Worm (Caenorhabditis elegans) whole organism, L2 larva: ENCODE results near the gene ZK662.2.

Experiments
- C34F6.9 ChIP-seq: fragments of 150-350 bp; optimal IDR thresholded peaks from 2 replicates; lab custom pipeline; 2014; ENCODE audit warnings: missing biosample characterization, missing genetic modification characterization
- F13H6.1 ChIP-seq: sonication (generic microtip); optimal IDR thresholded peaks from 2 replicates; lab custom pipeline; 2016; ENCODE audit warnings: missing genetic modification characterization, missing compliant biosample characterization
- R02D3.7 ChIP-seq: fragments of 150-350 bp; optimal IDR thresholded peaks from 2 replicates; lab custom pipeline; 2014; ENCODE audit warnings: missing biosample characterization, missing genetic modification characterization
- Y55F3AM.14 ChIP-seq: fragments of 200-800 bp; sonication (Bioruptor generic); optimal IDR thresholded peaks from 2 replicates; lab custom pipeline; 2018; ENCODE audit warnings: mild to moderate bottlenecking, missing genetic modification characterization, missing compliant biosample characterization
- ZK546.5 ChIP-seq: sonication (generic microtip); optimal IDR thresholded peaks from 2 replicates; lab custom pipeline; 2017; ENCODE audit warnings: missing biosample characterization, missing genetic modification characterization
- alr-1 ChIP-seq: fragments of 150-350 bp; optimal IDR thresholded peaks from 2 replicates; lab custom pipeline; 2014; ENCODE audit warnings: missing biosample characterization, missing genetic modification characterization
- aly-2 ChIP-seq: fragments of 150-350 bp; optimal IDR thresholded peaks from 2 replicates; lab custom pipeline; 2014; ENCODE audit warnings: missing biosample characterization, missing genetic modification characterization
- ama-1 ChIP-seq: fragments of 150-350 bp; optimal IDR thresholded peaks from 2 replicates; lab custom pipeline; 2018; ENCODE audit warnings: inconsistent platforms
- blmp-1 ChIP-seq: sonication (generic microtip); optimal IDR thresholded peaks from 2 replicates; lab custom pipeline; 2017; ENCODE audit warnings: missing genetic modification characterization, mild to moderate bottlenecking, missing compliant biosample characterization, antibody characterized with exemption, moderate library complexity; ENCODE audit not compliant: insufficient read depth
- ceh-16 ChIP-seq: fragments of 150-350 bp; optimal IDR thresholded peaks from 2 replicates; lab custom pipeline; 2014; ENCODE audit warnings: missing biosample characterization, missing genetic modification characterization
- ceh-82 ChIP-seq: fragments of 150-350 bp; optimal IDR thresholded peaks from 2 replicates; lab custom pipeline; 2014; ENCODE audit warnings: missing biosample characterization, missing genetic modification characterization
- crh-2 ChIP-seq: sonication (generic microtip); optimal IDR thresholded peaks from 2 replicates; lab custom pipeline; 2017; ENCODE audit warnings: missing biosample characterization, missing genetic modification characterization
- dmd-4 ChIP-seq: sonication (generic microtip); optimal IDR thresholded peaks from 2 replicates; lab custom pipeline; 2017; ENCODE audit warnings: missing biosample characterization, missing genetic modification characterization
- egl-27 ChIP-seq: sonication (generic microtip); optimal IDR thresholded peaks from 3 replicates; lab custom pipeline; 2017; ENCODE audit warnings: missing biosample characterization, missing genetic modification reagents, missing genetic modification characterization
- elt-1 ChIP-seq: fragments of 150-350 bp; optimal IDR thresholded peaks from 2 replicates; lab custom pipeline; 2014; ENCODE audit warnings: missing biosample characterization, missing genetic modification characterization
- elt-3 ChIP-seq: sonication (generic microtip); optimal IDR thresholded peaks from 2 replicates; lab custom pipeline; 2017; ENCODE audit warnings: missing biosample characterization, missing genetic modification characterization
- fos-1 ChIP-seq: fragments of 150-350 bp; optimal IDR thresholded peaks from 2 replicates; lab custom pipeline; 2014; ENCODE audit warnings: missing biosample characterization, missing genetic modification characterization
- gmeb-1 ChIP-seq: fragments of 150-350 bp; optimal IDR thresholded peaks from 2 replicates; lab custom pipeline; 2014; ENCODE audit warnings: missing biosample characterization, missing genetic modification characterization
- lin-11 ChIP-seq: fragments of 150-350 bp; sonication (generic microtip); optimal IDR thresholded peaks from 2 replicates; lab custom pipeline; 2014; ENCODE audit warnings: missing biosample characterization, missing genetic modification characterization, inconsistent platforms, mixed read lengths
- lin-13 ChIP-seq: fragments of 150-350 bp; optimal IDR thresholded peaks from 2 replicates; lab custom pipeline; 2014; ENCODE audit warnings: missing biosample characterization, missing genetic modification reagents, missing genetic modification characterization
- lin-39 ChIP-seq: fragments of 150-350 bp; optimal IDR thresholded peaks from 2 replicates; lab custom pipeline; 2014; ENCODE audit warnings: missing biosample characterization, missing genetic modification reagents, missing genetic modification characterization
- lsy-2 ChIP-seq, 2 experiments: fragments of 150-350 bp in 1 of 2; sonication (generic microtip) in 1 of 2; optimal IDR thresholded peaks; 2 replicates each; lab custom pipeline; 2014 to 2017; ENCODE audit warnings: missing biosample characterization in 2 of 2, missing genetic modification characterization in 2 of 2
- mab-5 ChIP-seq: fragments of 150-350 bp; optimal IDR thresholded peaks from 2 replicates; lab custom pipeline; 2014; ENCODE audit warnings: missing biosample characterization, missing genetic modification characterization
- mbf-1 ChIP-seq: sonication (generic microtip); optimal IDR thresholded peaks from 2 replicates; lab custom pipeline; 2017; ENCODE audit warnings: missing biosample characterization, missing genetic modification characterization
- mdl-1 ChIP-seq, 2 experiments: fragments of 150-350 bp in 1 of 2; sonication (generic microtip) in 1 of 2; optimal IDR thresholded peaks; 2 replicates each; lab custom pipeline; 2017; ENCODE audit warnings: missing biosample characterization in 2 of 2, missing genetic modification characterization in 2 of 2
- nhr-10 ChIP-seq: sonication (generic microtip); optimal IDR thresholded peaks from 2 replicates; lab custom pipeline; 2017; ENCODE audit warnings: missing biosample characterization, missing genetic modification characterization
- nhr-11 ChIP-seq: fragments of 150-350 bp; optimal IDR thresholded peaks from 2 replicates; lab custom pipeline; 2014; ENCODE audit warnings: missing biosample characterization, missing genetic modification characterization
- nhr-12 ChIP-seq: fragments of 150-350 bp; optimal IDR thresholded peaks from 2 replicates; lab custom pipeline; 2014; ENCODE audit warnings: missing biosample characterization, missing genetic modification characterization
- nhr-129 ChIP-seq: fragments of 150-350 bp; optimal IDR thresholded peaks from 2 replicates; lab custom pipeline; 2014; ENCODE audit warnings: missing biosample characterization, missing genetic modification characterization
- nhr-21 ChIP-seq: fragments of 150-350 bp; optimal IDR thresholded peaks from 2 replicates; lab custom pipeline; 2014; ENCODE audit warnings: missing biosample characterization, missing genetic modification characterization
- nhr-23 ChIP-seq: fragments of 150-350 bp; optimal IDR thresholded peaks from 2 replicates; lab custom pipeline; 2014; ENCODE audit warnings: missing biosample characterization, missing genetic modification reagents, missing genetic modification characterization
- nhr-237 ChIP-seq: fragments of 150-350 bp; optimal IDR thresholded peaks from 2 replicates; lab custom pipeline; 2014; ENCODE audit warnings: missing biosample characterization, missing genetic modification characterization
- nhr-25 ChIP-seq: fragments of 150-350 bp; sonication (generic microtip); optimal IDR thresholded peaks from 3 replicates; lab custom pipeline; 2014; ENCODE audit warnings: missing biosample characterization, missing genetic modification characterization
- nhr-6 ChIP-seq: fragments of 150-350 bp; optimal IDR thresholded peaks from 2 replicates; lab custom pipeline; 2014; ENCODE audit warnings: missing biosample characterization, missing genetic modification characterization
- nhr-77 ChIP-seq: fragments of 150-350 bp; optimal IDR thresholded peaks from 2 replicates; lab custom pipeline; 2014; ENCODE audit warnings: missing biosample characterization, missing genetic modification characterization
- peb-1 ChIP-seq: fragments of 150-350 bp; optimal IDR thresholded peaks from 2 replicates; lab custom pipeline; 2014; ENCODE audit warnings: missing biosample characterization, missing genetic modification characterization
- sem-4 ChIP-seq: fragments of 150-350 bp; optimal IDR thresholded peaks from 2 replicates; lab custom pipeline; 2014; ENCODE audit warnings: missing biosample characterization, missing genetic modification reagents, missing genetic modification characterization
- skn-1 ChIP-seq: sonication (generic microtip); optimal IDR thresholded peaks from 2 replicates; lab custom pipeline; 2017; ENCODE audit warnings: missing biosample characterization, missing genetic modification characterization
- sma-3 ChIP-seq: sonication (generic microtip); optimal IDR thresholded peaks from 2 replicates; lab custom pipeline; 2016; ENCODE audit warnings: missing genetic modification reagents, missing genetic modification characterization, missing compliant biosample characterization
- sma-9 ChIP-seq, 2 experiments: fragments of 150-350 bp in 1 of 2; sonication (generic microtip) in 1 of 2; optimal IDR thresholded peaks; 2 replicates each; lab custom pipeline; 2014 to 2016; ENCODE audit warnings: missing genetic modification characterization in 2 of 2, mild to moderate bottlenecking in 1 of 2, missing biosample characterization in 1 of 2, missing compliant biosample characterization in 1 of 2, missing genetic modification reagents in 1 of 2, moderate library complexity in 1 of 2
- snpc-4 ChIP-seq: fragments of 150-350 bp; optimal IDR thresholded peaks from 2 replicates; lab custom pipeline; 2014; ENCODE audit warnings: missing biosample characterization, missing genetic modification characterization
- unc-39 ChIP-seq: fragments of 150-350 bp; optimal IDR thresholded peaks from 2 replicates; lab custom pipeline; 2014; ENCODE audit warnings: missing biosample characterization, missing genetic modification characterization
- unc-55 ChIP-seq: fragments of 150-350 bp; sonication (generic microtip); optimal IDR thresholded peaks from 3 replicates; lab custom pipeline; 2014; ENCODE audit warnings: missing biosample characterization, missing genetic modification reagents, missing genetic modification characterization
- unc-62 ChIP-seq: fragments of 150-350 bp; optimal IDR thresholded peaks from 2 replicates; lab custom pipeline; 2014; ENCODE audit warnings: missing biosample characterization, missing genetic modification reagents, missing genetic modification characterization
- zag-1 ChIP-seq: fragments of 150-350 bp; optimal IDR thresholded peaks from 2 replicates; lab custom pipeline; 2014; ENCODE audit warnings: missing biosample characterization, missing genetic modification characterization
- ztf-1 ChIP-seq: fragments of 200-800 bp; sonication (Bioruptor generic); conservative IDR thresholded peaks from 2 replicates; pipeline ENCODE4 v1.3.6; 2022; ENCODE audit warnings: missing genetic modification characterization, missing compliant biosample characterization
- ztf-11 ChIP-seq: sonication (generic microtip); optimal IDR thresholded peaks from 2 replicates; lab custom pipeline; 2017; ENCODE audit warnings: missing biosample characterization, missing genetic modification characterization
- ztf-4 ChIP-seq: fragments of 150-350 bp; optimal IDR thresholded peaks from 2 replicates; lab custom pipeline; 2014; ENCODE audit warnings: missing biosample characterization, missing genetic modification characterization

Gene ZK662.2

DNA sequence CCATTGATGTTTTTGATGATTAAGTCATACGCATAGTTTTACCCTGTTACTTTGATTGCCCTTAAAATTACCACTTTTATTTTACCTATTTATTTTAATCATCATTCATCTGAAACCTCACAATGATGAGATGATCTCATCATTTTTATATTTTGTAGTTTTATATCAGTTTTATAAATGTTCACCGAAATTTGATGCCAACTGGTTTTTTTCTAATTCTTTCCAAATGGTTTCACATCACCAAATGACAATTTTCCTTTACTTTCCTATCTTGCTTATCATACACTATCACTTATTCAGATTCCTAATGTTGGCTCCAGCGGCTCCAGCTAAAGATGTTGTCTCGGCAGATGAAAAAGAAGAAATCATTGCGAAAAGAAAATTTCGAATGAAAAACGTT, 35.2 kb downstream of the ZK662.2 start, which contains the start of gene lin-15A:
Gene lin-15A (plus strand): TSS at position 301 of the 400 bp plus-strand sequence.
- no peak for TF ChIP-seq F13H6.1 (tag; lab: Kevin White, UChicago)
- TF ChIP-seq nhr-23 (tag; lab: Kevin White, UChicago), result no peak
- no peak for TF ChIP-seq unc-39 (tag; lab: Kevin White, UChicago)
- no peak for TF ChIP-seq ztf-11 (tag; lab: Kevin White, UChicago)
- TF ChIP-seq gmeb-1 (tag; lab: Kevin White, UChicago), result no peak
- no peak for TF ChIP-seq mbf-1 (tag; lab: Kevin White, UChicago)
- TF ChIP-seq ceh-16, result no peak

- TF ChIP-seq C34F6.9 (tag; lab: Kevin White, UChicago) (peak; percentile 32), nhr-10 (no peak), ztf-1 (GFP tag; lab: Robert Waterston, UW) (no peak), mab-5 (tag; lab: Kevin White, UChicago) (peak; percentile 30), lin-11 (tag; lab: Kevin White, UChicago) (peak; percentile 9), R02D3.7 (tag; lab: Kevin White, UChicago) (no peak), snpc-4 (tag; lab: Kevin White, UChicago) (peak; percentile 68), dmd-4 (tag; lab: Kevin White, UChicago) (no peak), crh-2 (tag; lab: Kevin White, UChicago) (peak; percentile 89), skn-1 (tag; lab: Kevin White, UChicago) (no peak), ZK546.5 (tag; lab: Kevin White, UChicago) (no peak), unc-39 (tag; lab: Kevin White, UChicago) (no peak), sma-3 (GFP tag; lab: Kevin White, UChicago) (peak; percentile 86), lin-13 (peak; percentile 78), nhr-129 (tag; lab: Kevin White, UChicago) (peak; percentile 85), lsy-2 (tag; optimal IDR thresholded peaks at IDR 0.05; lab: Kevin White, UChicago) (peak; percentile 44 to 71), nhr-11 (tag; lab: Kevin White, UChicago) (no peak), elt-3 (tag; lab: Kevin White, UChicago) (no peak), sem-4 (tag; lab: Kevin White, UChicago) (peak; percentile 57), alr-1 (tag; lab: Kevin White, UChicago) (no peak), unc-55 (peak; percentile 54), elt-1 (tag; lab: Kevin White, UChicago) (no peak), mbf-1 (tag; lab: Kevin White, UChicago) (no peak), nhr-6 (tag; lab: Kevin White, UChicago) (peak; percentile 18), aly-2 (tag; lab: Kevin White, UChicago) (no peak), nhr-23 (tag; lab: Kevin White, UChicago) (no peak), nhr-12 (tag; lab: Kevin White, UChicago) (no peak), ztf-11 (tag; lab: Kevin White, UChicago) (no peak), zag-1 (tag; lab: Kevin White, UChicago) (no peak), blmp-1 (tag; lab: Kevin White, UChicago) (no peak), Y55F3AM.14 (GFP tag; lab: Kevin White, UChicago) (no peak), lin-39 (tag; lab: Kevin White, UChicago) (no peak), mdl-1 (tag; optimal IDR thresholded peaks at IDR 0.05; lab: Kevin White, UChicago) (peak in 1 of 2 experiments; percentile 7), fos-1 (tag; lab: Kevin White, UChicago) (peak; percentile 55), F13H6.1 (tag; lab: Kevin White, UChicago) (no peak), nhr-21 (tag; lab: Kevin White, UChicago) (peak; percentile 86), unc-62 (no peak), nhr-77 (peak; percentile 55), ama-1 (no peak), ztf-4 (no peak), ceh-82 (no peak), nhr-25 (tag; lab: Kevin White, UChicago) (no peak), gmeb-1 (tag; lab: Kevin White, UChicago) (peak; percentile 80), ceh-16 (peak; percentile 46), sma-9 (GFP tag; optimal IDR thresholded peaks at IDR 0.05; lab: Kevin White, UChicago) (peak; percentile 83), sma-9 (tag; optimal IDR thresholded peaks at IDR 0.05; lab: Kevin White, UChicago) (no peak), nhr-237 (tag; lab: Kevin White, UChicago) (peak; percentile 40), egl-27 (tag; lab: Kevin White, UChicago) (peak; percentile 34), peb-1 (tag; lab: Kevin White, UChicago) (no peak)
Observed at ce11 chrX:15736419-15736818, 39.9 kb downstream of the ZK662.2 start.
